Worm (Caenorhabditis elegans): ENCODE measurements around the gene wdr-60.

The wdr-60 gene

ce11 chrIII:5020924-5021323 lies 33.9 kb downstream of the wdr-60 start, which contains the start of gene mdt-11 (continued):
- TF ChIP-seq gei-17 (GFP tag; optimal IDR thresholded peaks at IDR 0.05) (no peak), him-1 (tag; optimal IDR thresholded peaks at IDR 0.05) (no peak), D2030.7 (GFP tag; IDR thresholded peaks at IDR 0.05) (no peak), C17E4.6 (GFP tag; IDR thresholded peaks at IDR 0.05) (no peak), rec-8 (tag; optimal IDR thresholded peaks at IDR 0.05) (no peak)

- no peak for TF ChIP-seq F55B11.4 (tag; optimal IDR thresholded peaks at IDR 0.05; ENCODE audit: borderline replicate concordance, insufficient read depth)
Observed at ce11 chrIII:5021689-5022088, 34.7 kb downstream of the wdr-60 start, which contains the start of gene R144.3. Gene R144.3, plus strand, starts transcription at chrIII:5021989.

ce11 chrIII:5022964-5023363 lies 36.0 kb downstream of the wdr-60 start, which contains the start of gene R144.13:
Gene R144.13, plus strand, starts transcription at chrIII:5023264.
- TF ChIP-seq F52B5.7 (tag; optimal IDR thresholded peaks at IDR 0.05) (no peak), bed-2 (GFP tag; IDR thresholded peaks at IDR 0.05) (no peak), ztf-18 (tag; optimal IDR thresholded peaks at IDR 0.05) (no peak), F49E8.2 (tag; optimal IDR thresholded peaks at IDR 0.05; ENCODE audit: insufficient read depth) (no peak), nhr-90 (tag; optimal IDR thresholded peaks at IDR 0.05) (no peak), F33H1.4 (GFP tag; IDR thresholded peaks at IDR 0.05) (no peak), ama-1 (optimal IDR thresholded peaks at IDR 0.05) (no peak), ama-1 (GFP tag; optimal IDR thresholded peaks at IDR 0.05) (no peak), K12H6.12 (tag; optimal IDR thresholded peaks at IDR 0.05) (no peak), die-1 (tag; optimal IDR thresholded peaks at IDR 0.05) (no peak)

ce11 chrIII:5023642-5024041 lies 36.6 kb downstream of the wdr-60 start:
- TF ChIP-seq mxl-1 (tag; optimal IDR thresholded peaks at IDR 0.05) (no peak), atf-7 (tag; optimal IDR thresholded peaks at IDR 0.05) (no peak), ets-4 (GFP tag; optimal IDR thresholded peaks at IDR 0.05) (no peak), T07F8.4 (tag; optimal IDR thresholded peaks at IDR 0.05) (no peak), ama-1 (optimal IDR thresholded peaks at IDR 0.05) (peak; percentile 43), ama-1 (GFP tag; optimal IDR thresholded peaks at IDR 0.05) (no peak), lin-35 (GFP tag; optimal IDR thresholded peaks at IDR 0.05) (peak in 1 of 3 experiments; percentile 4), C17E4.6 (GFP tag; IDR thresholded peaks at IDR 0.05) (no peak), snpc-1.1 (tag; optimal IDR thresholded peaks at IDR 0.05; ENCODE audit: insufficient read depth) (no peak), nfyb-1 (GFP tag; IDR thresholded peaks at IDR 0.05) (0 out of 2 replicates have a peak, but pooled peaks have one; percentile 12), lin-40 (tag; optimal IDR thresholded peaks at IDR 0.05) (no peak), snpc-4 (GFP tag; optimal IDR thresholded peaks at IDR 0.05) (no peak), snpc-4 (tag; optimal IDR thresholded peaks at IDR 0.05) (no peak), pbrm-1 (GFP tag; IDR thresholded peaks at IDR 0.05) (no peak)

- TF ChIP-seq bed-1 (GFP tag; IDR thresholded peaks at IDR 0.05) (no peak), akir-1 (GFP tag; optimal IDR thresholded peaks at IDR 0.05) (no peak), aptf-2 (GFP tag; conservative IDR thresholded peaks at IDR 0.05) (no peak), ccch-3 (GFP tag; optimal IDR thresholded peaks at IDR 0.05) (no peak), ztf-3 (GFP tag; optimal IDR thresholded peaks at IDR 0.05) (no peak), lag-1 (GFP tag; IDR thresholded peaks at IDR 0.05) (no peak), F52B5.7 (tag; optimal IDR thresholded peaks at IDR 0.05) (no peak), bed-2 (GFP tag; IDR thresholded peaks at IDR 0.05) (no peak), Y79H2A.3 (GFP tag; conservative IDR thresholded peaks at IDR 0.05) (no peak), attf-6 (GFP tag; IDR thresholded peaks at IDR 0.05) (no peak), mes-4 (tag; optimal IDR thresholded peaks at IDR 0.05) (no peak), ztf-26 (tag; optimal IDR thresholded peaks at IDR 0.05) (no peak), let-526 (GFP tag; IDR thresholded peaks at IDR 0.05) (no peak), chd-7 (tag; optimal IDR thresholded peaks at IDR 0.05) (no peak), gei-17 (GFP tag; optimal IDR thresholded peaks at IDR 0.05) (no peak), ets-4 (GFP tag; optimal IDR thresholded peaks at IDR 0.05) (no peak), egl-44 (GFP tag; IDR thresholded peaks at IDR 0.05) (no peak), T26A5.8 (tag; optimal IDR thresholded peaks at IDR 0.05) (no peak), nhr-27 (tag; optimal IDR thresholded peaks at IDR 0.05) (no peak), him-1 (tag; optimal IDR thresholded peaks at IDR 0.05) (no peak), F49E8.2 (tag; optimal IDR thresholded peaks at IDR 0.05; ENCODE audit: insufficient read depth) (no peak)
Observed at ce11 chrIII:5024393-5024964, 37.5 kb downstream of the wdr-60 start, which contains the start of gene pcf-11. Gene pcf-11, plus strand, starts transcription at chrIII:5024914.
